Worm (Caenorhabditis elegans): Measurements from ENCODE around the gene R07E5.5.
A peak's percentile ranks its signal among the peaks of the same experiment; 100 is the strongest.
"Not testable (repeated sequence)": the region's sequence is repeated elsewhere in the genome, so short reads cannot be mapped to it uniquely, and the experiment has no call there.

The R07E5.5 gene

DNA sequence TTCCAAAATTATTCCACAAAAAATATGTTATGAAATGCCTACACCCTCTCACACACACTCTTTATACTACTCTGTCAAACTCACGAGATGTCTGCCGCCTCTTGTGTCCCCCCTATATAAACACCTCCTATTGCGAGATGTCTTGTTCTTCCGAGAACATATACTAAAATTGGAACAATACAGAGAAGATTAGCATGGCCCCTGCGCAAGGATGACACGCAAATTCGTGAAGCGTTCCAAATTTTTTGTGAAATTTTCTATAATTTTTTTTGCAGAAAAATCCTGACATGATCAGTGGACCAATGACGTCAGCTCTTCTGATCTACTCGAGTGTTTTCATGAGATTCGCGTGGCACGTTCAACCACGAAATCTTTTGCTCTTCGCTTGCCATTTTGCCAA, 16.8 kb downstream of the R07E5.5 start (continued):
- TF ChIP-seq rcor-1 (GFP tag; IDR thresholded peaks at IDR 0.05), result peak; percentile 74
- TF ChIP-seq him-1 (tag; optimal IDR thresholded peaks at IDR 0.05), result peak; percentile 60
- TF ChIP-seq die-1 (tag; optimal IDR thresholded peaks at IDR 0.05), result peak; percentile 2
- not testable (repeated sequence) for TF ChIP-seq cebp-1 (GFP tag; IDR thresholded peaks at IDR 0.05)
- peak; percentile 77 for TF ChIP-seq cebp-1 (tag; optimal IDR thresholded peaks at IDR 0.05)
- peak; percentile 61 for TF ChIP-seq chd-7 (tag; optimal IDR thresholded peaks at IDR 0.05)
- TF ChIP-seq rpc-1 (optimal IDR thresholded peaks at IDR 0.05), result peak; percentile 50
- TF ChIP-seq rpc-1 (tag; optimal IDR thresholded peaks at IDR 0.05), result peak; percentile 70
- peak; percentile 34 for TF ChIP-seq ztf-18 (tag; optimal IDR thresholded peaks at IDR 0.05)

DNA sequence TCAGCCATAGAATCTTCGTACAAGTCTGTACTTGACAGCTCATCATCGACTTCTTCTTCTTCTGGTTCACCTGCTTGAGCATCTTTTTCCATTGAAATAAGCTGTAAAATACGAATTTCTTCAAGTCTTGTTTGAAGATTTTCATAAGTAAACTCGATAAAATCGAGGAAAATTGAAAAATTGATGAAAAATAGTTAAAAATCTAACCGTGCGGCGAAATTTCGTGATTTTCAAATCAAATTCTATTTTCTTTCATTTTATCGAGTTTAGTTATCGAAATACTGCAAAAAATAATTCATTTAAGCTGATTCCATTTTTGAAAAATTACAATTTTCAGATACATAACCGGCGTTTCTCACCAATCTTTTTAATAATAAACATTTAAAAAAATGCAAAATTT, 17.9 kb downstream of the R07E5.5 start, which contains the start of gene R07E5.11:
Gene R07E5.11, minus strand, starts transcription at position 101 of the 400 bp plus-strand sequence.
- peak; percentile 34 for TF ChIP-seq him-1 (tag; optimal IDR thresholded peaks at IDR 0.05)
- no peak for TF ChIP-seq Y53G8AR.9 (GFP tag; conservative IDR thresholded peaks at IDR 0.05)
- no peak for TF ChIP-seq lag-1 (GFP tag; IDR thresholded peaks at IDR 0.05)
- TF ChIP-seq Y53F4B.3 (GFP tag; IDR thresholded peaks at IDR 0.05), result no peak

DNA sequence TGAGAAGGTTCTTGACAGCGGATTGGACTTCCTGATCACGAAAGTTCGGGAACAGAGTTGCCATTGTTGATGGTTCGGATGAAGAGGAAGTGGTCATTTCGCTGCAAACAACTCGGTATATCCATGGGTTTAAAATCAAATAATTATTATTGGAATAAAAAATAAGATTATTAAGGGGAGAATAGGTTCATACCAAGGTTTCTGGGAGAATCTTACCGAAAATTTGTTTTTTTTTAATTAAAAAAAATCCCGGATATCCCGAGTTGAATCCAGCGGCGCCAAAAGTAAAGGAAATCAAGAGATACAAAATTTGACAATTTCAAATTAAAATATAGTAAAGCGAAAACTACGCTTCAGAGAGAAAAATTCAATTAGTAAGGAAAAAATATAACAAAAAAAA, 20.7 kb downstream of the R07E5.5 start, which contains the start of the genes R07E5.19 and pdcd-2:
Gene R07E5.19, minus strand, starts transcription at position 101 of the 400 bp plus-strand sequence.
Gene pdcd-2, minus strand, starts transcription at position 102 of the 400 bp plus-strand sequence.
- TF ChIP-seq hsf-1 (GFP tag; IDR thresholded peaks at IDR 0.05) (no peak), gei-17 (GFP tag; optimal IDR thresholded peaks at IDR 0.05) (no peak), lin-35 (GFP tag; optimal IDR thresholded peaks at IDR 0.05) (no peak), ztf-18 (tag; optimal IDR thresholded peaks at IDR 0.05) (no peak)

DNA sequence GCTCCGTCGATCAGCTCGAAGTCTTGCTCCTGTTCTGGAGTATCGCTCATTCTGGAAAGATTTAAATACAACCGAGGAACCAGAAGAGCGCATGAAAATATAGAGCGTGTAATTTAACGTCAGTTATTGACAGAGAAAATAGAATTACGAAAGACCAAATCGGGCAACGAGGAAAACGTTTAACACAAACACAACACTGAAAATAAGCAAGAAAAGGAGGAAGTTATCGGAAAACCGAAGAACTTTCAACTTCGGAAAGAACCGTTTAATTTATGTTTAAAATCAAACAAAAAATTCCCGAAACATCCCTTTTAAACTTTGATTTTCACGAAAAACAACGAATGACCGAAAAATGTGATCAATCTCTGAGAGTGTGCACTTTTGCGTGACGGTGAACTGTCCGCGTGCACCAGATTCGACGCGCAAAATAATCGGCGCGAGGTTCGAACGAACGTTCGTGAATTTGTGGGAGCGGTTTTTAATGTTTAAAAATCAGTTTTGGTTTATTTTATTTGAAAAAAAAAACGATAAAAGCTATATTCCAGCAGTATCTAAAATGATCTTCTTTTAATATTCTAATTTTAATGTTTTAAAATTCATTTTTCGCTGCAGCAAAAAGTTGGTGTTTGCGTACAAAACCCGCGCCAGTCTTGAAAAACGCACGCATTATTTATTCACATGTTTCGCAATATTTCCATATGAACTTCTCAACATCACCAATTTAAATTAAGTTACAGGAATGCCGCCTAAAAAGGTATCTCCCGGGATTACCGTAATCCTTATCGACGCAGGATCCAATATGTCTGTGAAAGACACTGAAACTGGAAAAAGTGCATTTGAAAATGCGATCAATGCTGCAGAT, 22.1 kb downstream of the R07E5.5 start, which contains the start of the genes R07E5.7 and cku-80:
Gene R07E5.7, minus strand, starts transcription at position 51 of the 862 bp plus-strand sequence.
Gene cku-80, plus strand, starts transcription at position 732 of the 862 bp plus-strand sequence.
- TF ChIP-seq dox-1 (GFP tag; IDR thresholded peaks at IDR 0.05), result no peak
- peak; percentile 33 for TF ChIP-seq K12H6.12 (tag; optimal IDR thresholded peaks at IDR 0.05)
- peak; percentile 69 for TF ChIP-seq efl-1 (GFP tag; optimal IDR thresholded peaks at IDR 0.05)
- no peak for TF ChIP-seq chd-7 (tag; optimal IDR thresholded peaks at IDR 0.05)
- TF ChIP-seq dpff-1 (tag; optimal IDR thresholded peaks at IDR 0.05), result no peak
- TF ChIP-seq ccch-3 (GFP tag; optimal IDR thresholded peaks at IDR 0.05), result no peak
- TF ChIP-seq mxl-1 (tag; optimal IDR thresholded peaks at IDR 0.05), result no peak
- TF ChIP-seq ceh-100 (GFP tag; IDR thresholded peaks at IDR 0.05), result no peak
- no peak for TF ChIP-seq B0019.2 (GFP tag; conservative IDR thresholded peaks at IDR 0.05)
- TF ChIP-seq F23B12.7 (tag; optimal IDR thresholded peaks at IDR 0.05; ENCODE audit: insufficient read depth), result peak; percentile 70
- TF ChIP-seq nfya-2 (GFP tag; IDR thresholded peaks at IDR 0.05), result no peak
- TF ChIP-seq F37B4.10 (GFP tag; IDR thresholded peaks at IDR 0.05), result no peak
- TF ChIP-seq egrh-3 (GFP tag; IDR thresholded peaks at IDR 0.05), result no peak
- TF ChIP-seq rpc-1 (optimal IDR thresholded peaks at IDR 0.05), result no peak
- TF ChIP-seq rpc-1 (tag; optimal IDR thresholded peaks at IDR 0.05), result no peak
- no peak for TF ChIP-seq F22D6.2 (tag; optimal IDR thresholded peaks at IDR 0.05)
- peak; percentile 23 for TF ChIP-seq ceh-27 (GFP tag; optimal IDR thresholded peaks at IDR 0.05)
- TF ChIP-seq somi-1 (GFP tag; optimal IDR thresholded peaks at IDR 0.05), result no peak
- peak; percentile 79 for TF ChIP-seq attf-5 (GFP tag; optimal IDR thresholded peaks at IDR 0.05)
- TF ChIP-seq die-1 (tag; optimal IDR thresholded peaks at IDR 0.05), result no peak
- TF ChIP-seq tbx-9 (tag; optimal IDR thresholded peaks at IDR 0.05; ENCODE audit: borderline replicate concordance), result no peak
- TF ChIP-seq repo-1 (tag; optimal IDR thresholded peaks at IDR 0.05), result no peak
- peak; percentile 71 for TF ChIP-seq cebp-1 (GFP tag; IDR thresholded peaks at IDR 0.05)
- TF ChIP-seq cebp-1 (tag; optimal IDR thresholded peaks at IDR 0.05), result peak; percentile 94
- TF ChIP-seq atf-7 (tag; optimal IDR thresholded peaks at IDR 0.05), result no peak
- no peak for TF ChIP-seq nfya-1 (tag; optimal IDR thresholded peaks at IDR 0.05; ENCODE audit: borderline replicate concordance, insufficient read depth)
- TF ChIP-seq tbp1 (GFP tag; optimal IDR thresholded peaks at IDR 0.05), result peak; percentile 43
- TF ChIP-seq snpc-1.3 (tag; optimal IDR thresholded peaks at IDR 0.05; ENCODE audit: insufficient read depth), result no peak
- no peak for TF ChIP-seq nhr-179 (tag; optimal IDR thresholded peaks at IDR 0.05)
- no peak for TF ChIP-seq unc-130 (GFP tag; optimal IDR thresholded peaks at IDR 0.05)
- no peak for TF ChIP-seq ztf-22 (GFP tag; optimal IDR thresholded peaks at IDR 0.05)
- TF ChIP-seq lin-35 (GFP tag; optimal IDR thresholded peaks at IDR 0.05), result peak in 1 of 3 experiments; percentile 62
- TF ChIP-seq dpl-1 (GFP tag; optimal IDR thresholded peaks at IDR 0.05), result peak; percentile 72
